Comparison of ENCODE assay signal across 1 fruit fly cellular context in genomic region chr2L:19358017-19358471, dm6.
TF ChIP-seq lines count a peak whose summit lies in the region.

No protein-coding gene starts in this region.

TF ChIP-seq in whole organism, embryonic, 481 proteins besides CTCF, POLR2A, EP300 and RAD21 (continued from another document and continues in another):
- TF ChIP-seq CG8388 (GFP tag; optimal IDR thresholded peaks at IDR 0.05; lab: Kevin White, UChicago) (peak; percentile 60), mld (GFP tag; IDR thresholded peaks at IDR 0.05; lab: Robert Waterston, UW; ENCODE audit: partially characterized antibody) (no peak), CG7786 (GFP tag; optimal IDR thresholded peaks at IDR 0.05; lab: Kevin White, UChicago) (peak; percentile 18), gro (GFP tag; optimal IDR thresholded peaks at IDR 0.05; lab: Kevin White, UChicago) (no peak), nmo (GFP tag; optimal IDR thresholded peaks at IDR 0.05; lab: Kevin White, UChicago) (peak; percentile 60), Bdp1 (GFP tag; optimal IDR thresholded peaks at IDR 0.05; lab: Kevin White, UChicago) (no peak), CG12769 (tag; optimal IDR thresholded peaks at IDR 0.05; lab: Kevin White, UChicago) (no peak), Ada2b (GFP tag; IDR thresholded peaks at IDR 0.05; lab: Robert Waterston, UW) (peak; percentile 27; the same call in 1 of the 2 replicates), Tbp (GFP tag; optimal IDR thresholded peaks at IDR 0.05; lab: Kevin White, UChicago) (no peak), pnt (GFP tag; optimal IDR thresholded peaks at IDR 0.05; lab: Kevin White, UChicago) (peak; percentile 20), CG1647 (GFP tag; optimal IDR thresholded peaks at IDR 0.05; lab: Kevin White, UChicago) (peak; percentile 43), CG11247 (GFP tag; IDR thresholded peaks at IDR 0.05; lab: Robert Waterston, UW) (no peak), so (GFP tag; IDR thresholded peaks at IDR 0.05; lab: Robert Waterston, UW) (no peak), chif (GFP tag; optimal IDR thresholded peaks at IDR 0.05; lab: Kevin White, UChicago) (peak; percentile 65 to 71), CG8089 (GFP tag; optimal IDR thresholded peaks at IDR 0.05; lab: Kevin White, UChicago) (peak; percentile 56), chm (GFP tag; IDR thresholded peaks at IDR 0.05; lab: Robert Waterston, UW) (no peak), hbn (GFP tag; IDR thresholded peaks at IDR 0.05; lab: Robert Waterston, UW; ENCODE audit: partially characterized antibody) (no peak), Dip2 (GFP tag; IDR thresholded peaks at IDR 0.05; lab: Robert Waterston, UW) (no peak), ranshi (GFP tag; IDR thresholded peaks at IDR 0.05; lab: Robert Waterston, UW) (peak; percentile 23; the same call in 1 of the 2 replicates), disco-r (GFP tag; optimal IDR thresholded peaks at IDR 0.05; lab: Kevin White, UChicago) (no peak), Rx (GFP tag; IDR thresholded peaks at IDR 0.05; lab: Robert Waterston, UW) (peak; percentile 41; the same call in 1 of the 2 replicates), CG11456 (GFP tag; IDR thresholded peaks at IDR 0.05; lab: Robert Waterston, UW) (no peak), br (optimal IDR thresholded peaks at IDR 0.05; lab: Kevin White, UChicago) (no peak), CG9932 (GFP tag; IDR thresholded peaks at IDR 0.05; lab: Robert Waterston, UW) (no peak), CG10321 (GFP tag; IDR thresholded peaks at IDR 0.05; lab: Robert Waterston, UW) (no peak), BEAF-32 (GFP tag; optimal IDR thresholded peaks at IDR 0.05; lab: Kevin White, UChicago) (no peak), CHES-1-like (GFP tag; optimal IDR thresholded peaks at IDR 0.05; lab: Kevin White, UChicago) (peak; percentile 32), dmrt99B (tag; optimal IDR thresholded peaks at IDR 0.05; lab: Kevin White, UChicago) (peak; percentile 54), CG16863 (GFP tag; optimal IDR thresholded peaks at IDR 0.05; lab: Kevin White, UChicago) (peak; percentile 25), fd64A (GFP tag; optimal IDR thresholded peaks at IDR 0.05; lab: Kevin White, UChicago) (peak; percentile 61), Asciz (GFP tag; optimal IDR thresholded peaks at IDR 0.05; lab: Kevin White, UChicago) (peak; percentile 53), CG3407 (GFP tag; optimal IDR thresholded peaks at IDR 0.05; lab: Kevin White, UChicago) (peak; percentile 74), al (GFP tag; IDR thresholded peaks at IDR 0.05; lab: Robert Waterston, UW) (no peak), lbe (GFP tag; optimal IDR thresholded peaks at IDR 0.05; lab: Kevin White, UChicago) (peak; percentile 25), Doc2 (GFP tag; IDR thresholded peaks at IDR 0.05; lab: Robert Waterston, UW) (no peak), Antp (GFP tag; optimal IDR thresholded peaks at IDR 0.05; lab: Kevin White, UChicago) (no peak), CG7963 (GFP tag; IDR thresholded peaks at IDR 0.05; lab: Robert Waterston, UW; ENCODE audit: partially characterized antibody) (no peak), Six4 (GFP tag; optimal IDR thresholded peaks at IDR 0.05; lab: Kevin White, UChicago) (peak; percentile 6), CG10462 (GFP tag; optimal IDR thresholded peaks at IDR 0.05; lab: Kevin White, UChicago) (peak; percentile 11), kah (GFP tag; optimal IDR thresholded peaks at IDR 0.05; lab: Kevin White, UChicago) (no peak), emc (GFP tag; optimal IDR thresholded peaks at IDR 0.05; lab: Kevin White, UChicago) (no peak), usp (GFP tag; optimal IDR thresholded peaks at IDR 0.05; lab: Kevin White, UChicago) (no peak), salm (tag; optimal IDR thresholded peaks at IDR 0.05; lab: Kevin White, UChicago) (no peak), pros (GFP tag; optimal IDR thresholded peaks at IDR 0.05; lab: Kevin White, UChicago) (no peak), eve (GFP tag; optimal IDR thresholded peaks at IDR 0.05; lab: Kevin White, UChicago) (peak in 1 of 2 experiments; percentile 48), gcm2 (GFP tag; optimal IDR thresholded peaks at IDR 0.05; lab: Kevin White, UChicago) (peak; percentile 2), CG6765 (GFP tag; optimal IDR thresholded peaks at IDR 0.05; lab: Kevin White, UChicago) (no peak), onecut (GFP tag; IDR thresholded peaks at IDR 0.05; lab: Robert Waterston, UW) (no peak), CG31365 (tag; optimal IDR thresholded peaks at IDR 0.05; lab: Kevin White, UChicago) (no peak), Dll (GFP tag; IDR thresholded peaks at IDR 0.05; lab: Robert Waterston, UW; ENCODE audit: partially characterized antibody) (no peak), Camta (GFP tag; optimal IDR thresholded peaks at IDR 0.05; lab: Kevin White, UChicago) (peak; percentile 23), tup (GFP tag; optimal IDR thresholded peaks at IDR 0.05; lab: Kevin White, UChicago) (no peak), dpn (GFP tag; optimal IDR thresholded peaks at IDR 0.05; lab: Kevin White, UChicago) (peak; percentile 38 to 57), CG31441 (GFP tag; IDR thresholded peaks at IDR 0.05; lab: Robert Waterston, UW) (peak; percentile 57), Xrp1 (GFP tag; IDR thresholded peaks at IDR 0.05; lab: Robert Waterston, UW) (peak; percentile 80), tna (GFP tag; IDR thresholded peaks at IDR 0.05; lab: Robert Waterston, UW; ENCODE audit: partially characterized antibody) (no peak), ase (GFP tag; IDR thresholded peaks at IDR 0.05; lab: Robert Waterston, UW) (no peak), nom (GFP tag; optimal IDR thresholded peaks at IDR 0.05; lab: Kevin White, UChicago) (peak; percentile 62), danr (GFP tag; IDR thresholded peaks at IDR 0.05; lab: Robert Waterston, UW) (no peak), Sry-δ (GFP tag; optimal IDR thresholded peaks at IDR 0.05; lab: Kevin White, UChicago) (peak; percentile 13), chn (GFP tag; optimal IDR thresholded peaks at IDR 0.05; lab: Kevin White, UChicago) (peak; percentile 44), ERR (GFP tag; optimal IDR thresholded peaks at IDR 0.05; lab: Kevin White, UChicago) (no peak), Xbp1 (GFP tag; optimal IDR thresholded peaks at IDR 0.05; lab: Kevin White, UChicago) (peak; percentile 70), CG17361 (GFP tag; IDR thresholded peaks at IDR 0.05; lab: Robert Waterston, UW) (peak; percentile 64), bab2 (GFP tag; optimal IDR thresholded peaks at IDR 0.05; lab: Kevin White, UChicago) (peak; percentile 76), lola (GFP tag; optimal IDR thresholded peaks at IDR 0.05; lab: Kevin White, UChicago) (peak in 1 of 3 experiments; percentile 67), pita (GFP tag; optimal IDR thresholded peaks at IDR 0.05; lab: Kevin White, UChicago) (no peak), CG18476 (GFP tag; optimal IDR thresholded peaks at IDR 0.05; lab: Kevin White, UChicago) (peak; percentile 28), slou (GFP tag; optimal IDR thresholded peaks at IDR 0.05; lab: Kevin White, UChicago) (no peak), Dp (GFP tag; optimal IDR thresholded peaks at IDR 0.05; lab: Kevin White, UChicago) (no peak), CG1792 (GFP tag; optimal IDR thresholded peaks at IDR 0.05; lab: Kevin White, UChicago) (peak; percentile 32), CG18011 (GFP tag; optimal IDR thresholded peaks at IDR 0.05; lab: Kevin White, UChicago) (no peak), ci (GFP tag; IDR thresholded peaks at IDR 0.05; lab: Robert Waterston, UW) (peak; percentile 74; the same call in 1 of the 3 replicates), CG2116 (GFP tag; optimal IDR thresholded peaks at IDR 0.05; lab: Kevin White, UChicago) (peak; percentile 40), C15 (GFP tag; IDR thresholded peaks at IDR 0.05; lab: Robert Waterston, UW) (no peak), CG18599 (GFP tag; optimal IDR thresholded peaks at IDR 0.05; lab: Kevin White, UChicago) (peak; percentile 15), H15 (GFP tag; IDR thresholded peaks at IDR 0.05; lab: Robert Waterston, UW) (peak; percentile 58; the same call in 2 of the 3 replicates), HHEX (GFP tag; optimal IDR thresholded peaks at IDR 0.05; lab: Kevin White, UChicago) (peak; percentile 37), hb (GFP tag; IDR thresholded peaks at IDR 0.05; lab: Robert Waterston, UW; ENCODE audit: partially characterized antibody) (no peak), CkIIα-i1 (GFP tag; IDR thresholded peaks at IDR 0.05; lab: Robert Waterston, UW) (no peak), stc (GFP tag; IDR thresholded peaks at IDR 0.05; lab: Robert Waterston, UW) (no peak), peb (GFP tag; IDR thresholded peaks at IDR 0.05; lab: Robert Waterston, UW) (no peak), CG4404 (GFP tag; IDR thresholded peaks at IDR 0.05; lab: Robert Waterston, UW) (peak; percentile 51), jing (GFP tag; optimal IDR thresholded peaks at IDR 0.05; lab: Kevin White, UChicago) (no peak), CG18764 (GFP tag; optimal IDR thresholded peaks at IDR 0.05; lab: Kevin White, UChicago) (peak; percentile 11), CG32767 (GFP tag; IDR thresholded peaks at IDR 0.05; lab: Robert Waterston, UW) (no peak), Atf3 (GFP tag; optimal IDR thresholded peaks at IDR 0.05; lab: Kevin White, UChicago) (peak; percentile 40), fd96Cb (tag; optimal IDR thresholded peaks at IDR 0.05; lab: Kevin White, UChicago) (peak; percentile 58), CG9437 (GFP tag; optimal IDR thresholded peaks at IDR 0.05; lab: Kevin White, UChicago) (peak; percentile 6), PHDP (tag; optimal IDR thresholded peaks at IDR 0.05; lab: Kevin White, UChicago) (peak; percentile 64), CG10147 (GFP tag; optimal IDR thresholded peaks at IDR 0.05; lab: Kevin White, UChicago) (no peak), CG12659 (GFP tag; optimal IDR thresholded peaks at IDR 0.05; lab: Kevin White, UChicago) (peak; percentile 31), az2 (GFP tag; optimal IDR thresholded peaks at IDR 0.05; lab: Kevin White, UChicago) (peak; percentile 59), CG14965 (GFP tag; optimal IDR thresholded peaks at IDR 0.05; lab: Kevin White, UChicago; ENCODE audit: borderline replicate concordance) (no peak), CG14014 (GFP tag; IDR thresholded peaks at IDR 0.05; lab: Robert Waterston, UW) (0 out of 2 replicates have a peak, but pooled peaks have one; percentile 23), CG2202 (tag; optimal IDR thresholded peaks at IDR 0.05; lab: Kevin White, UChicago) (peak; percentile 42), Kr (GFP tag; optimal IDR thresholded peaks at IDR 0.05; lab: Kevin White, UChicago) (peak; percentile 68), grn (GFP tag; optimal IDR thresholded peaks at IDR 0.05; lab: Kevin White, UChicago) (no peak), B-H1 (GFP tag; IDR thresholded peaks at IDR 0.05; lab: Robert Waterston, UW) (no peak), Hand (GFP tag; optimal IDR thresholded peaks at IDR 0.05; lab: Kevin White, UChicago) (no peak), CG5953 (GFP tag; IDR thresholded peaks at IDR 0.05; lab: Robert Waterston, UW) (0 out of 2 replicates have a peak, but pooled peaks have one; percentile 36), HmgD (GFP tag; optimal IDR thresholded peaks at IDR 0.05; lab: Kevin White, UChicago) (no peak), Hsf (GFP tag; optimal IDR thresholded peaks at IDR 0.05; lab: Kevin White, UChicago) (peak; percentile 70), CG5180 (GFP tag; optimal IDR thresholded peaks at IDR 0.05; lab: Kevin White, UChicago) (no peak), exex (tag; optimal IDR thresholded peaks at IDR 0.05; lab: Kevin White, UChicago) (no peak), Bteb2 (GFP tag; optimal IDR thresholded peaks at IDR 0.05; lab: Kevin White, UChicago) (no peak), CG14710 (tag; optimal IDR thresholded peaks at IDR 0.05; lab: Kevin White, UChicago) (peak; percentile 69), CG3995 (GFP tag; optimal IDR thresholded peaks at IDR 0.05; lab: Kevin White, UChicago) (no peak), CG10366 (GFP tag; IDR thresholded peaks at IDR 0.05; lab: Robert Waterston, UW) (peak; percentile 43; the same call in 1 of the 2 replicates), sens-2 (GFP tag; IDR thresholded peaks at IDR 0.05; lab: Robert Waterston, UW) (peak; percentile 70; the same call in 1 of the 2 replicates), CG12155 (GFP tag; optimal IDR thresholded peaks at IDR 0.05; lab: Kevin White, UChicago) (peak; percentile 22), eyg (GFP tag; optimal IDR thresholded peaks at IDR 0.05; lab: Kevin White, UChicago) (no peak), sim (GFP tag; IDR thresholded peaks at IDR 0.05; lab: Robert Waterston, UW) (peak; percentile 53; the same call in 1 of the 2 replicates), bigmax (GFP tag; optimal IDR thresholded peaks at IDR 0.05; lab: Kevin White, UChicago) (no peak), her (GFP tag; optimal IDR thresholded peaks at IDR 0.05; lab: Kevin White, UChicago) (no peak), CG15479 (GFP tag; optimal IDR thresholded peaks at IDR 0.05; lab: Kevin White, UChicago) (no peak), CG34376 (GFP tag; optimal IDR thresholded peaks at IDR 0.05; lab: Kevin White, UChicago) (no peak), CG8765 (GFP tag; IDR thresholded peaks at IDR 0.05; lab: Robert Waterston, UW) (peak; percentile 31; the same call in 1 of the 2 replicates), MBD-R2 (GFP tag; IDR thresholded peaks at IDR 0.05; lab: Robert Waterston, UW) (no peak), CG1832 (GFP tag; optimal IDR thresholded peaks at IDR 0.05; lab: Kevin White, UChicago) (no peak), CG12104 (GFP tag; optimal IDR thresholded peaks at IDR 0.05; lab: Kevin White, UChicago) (peak; percentile 26), ftz-f1 (GFP tag; optimal IDR thresholded peaks at IDR 0.05; lab: Kevin White, UChicago) (no peak), CG12391 (tag; optimal IDR thresholded peaks at IDR 0.05; lab: Kevin White, UChicago) (peak; percentile 68), Adf1 (GFP tag; IDR thresholded peaks at IDR 0.05; lab: Robert Waterston, UW) (no peak), CG9215 (GFP tag; IDR thresholded peaks at IDR 0.05; lab: Robert Waterston, UW) (no peak), twi (tag; optimal IDR thresholded peaks at IDR 0.05; lab: Kevin White, UChicago) (peak; percentile 63), Hey (tag; optimal IDR thresholded peaks at IDR 0.05; lab: Kevin White, UChicago) (no peak), pho (GFP tag; optimal IDR thresholded peaks at IDR 0.05; lab: Kevin White, UChicago) (no peak), CG7928 (GFP tag; optimal IDR thresholded peaks at IDR 0.05; lab: Kevin White, UChicago) (no peak), sd (tag; optimal IDR thresholded peaks at IDR 0.05; lab: Kevin White, UChicago) (no peak), dimm (GFP tag; IDR thresholded peaks at IDR 0.05; lab: Robert Waterston, UW) (no peak; the same call in 1 of the 2 replicates), CG16815 (GFP tag; optimal IDR thresholded peaks at IDR 0.05; lab: Kevin White, UChicago) (peak; percentile 36), CG7271 (tag; optimal IDR thresholded peaks at IDR 0.05; lab: Kevin White, UChicago) (peak; percentile 10)
